Worm (Caenorhabditis elegans) whole organism, L2 larva: Measurements from ENCODE around the gene T28A11.2.

Source experiments
- aly-2 ChIP-seq: fragments of 150-350 bp; optimal IDR thresholded peaks from 2 replicates; lab custom pipeline; 2014; ENCODE audit warnings: missing biosample characterization, missing genetic modification characterization
- ama-1 ChIP-seq: fragments of 150-350 bp; optimal IDR thresholded peaks from 2 replicates; lab custom pipeline; 2018; ENCODE audit warnings: inconsistent platforms
- ceh-82 ChIP-seq: fragments of 150-350 bp; optimal IDR thresholded peaks from 2 replicates; lab custom pipeline; 2014; ENCODE audit warnings: missing biosample characterization, missing genetic modification characterization
- egl-27 ChIP-seq: sonication (generic microtip); optimal IDR thresholded peaks from 3 replicates; lab custom pipeline; 2017; ENCODE audit warnings: missing biosample characterization, missing genetic modification reagents, missing genetic modification characterization
- fos-1 ChIP-seq: fragments of 150-350 bp; optimal IDR thresholded peaks from 2 replicates; lab custom pipeline; 2014; ENCODE audit warnings: missing biosample characterization, missing genetic modification characterization
- lin-11 ChIP-seq: fragments of 150-350 bp; sonication (generic microtip); optimal IDR thresholded peaks from 2 replicates; lab custom pipeline; 2014; ENCODE audit warnings: missing biosample characterization, missing genetic modification characterization, inconsistent platforms, mixed read lengths
- nhr-11 ChIP-seq: fragments of 150-350 bp; optimal IDR thresholded peaks from 2 replicates; lab custom pipeline; 2014; ENCODE audit warnings: missing biosample characterization, missing genetic modification characterization
- nhr-77 ChIP-seq: fragments of 150-350 bp; optimal IDR thresholded peaks from 2 replicates; lab custom pipeline; 2014; ENCODE audit warnings: missing biosample characterization, missing genetic modification characterization
- unc-39 ChIP-seq: fragments of 150-350 bp; optimal IDR thresholded peaks from 2 replicates; lab custom pipeline; 2014; ENCODE audit warnings: missing biosample characterization, missing genetic modification characterization
- unc-55 ChIP-seq: fragments of 150-350 bp; sonication (generic microtip); optimal IDR thresholded peaks from 3 replicates; lab custom pipeline; 2014; ENCODE audit warnings: missing biosample characterization, missing genetic modification reagents, missing genetic modification characterization
- ztf-4 ChIP-seq: fragments of 150-350 bp; optimal IDR thresholded peaks from 2 replicates; lab custom pipeline; 2014; ENCODE audit warnings: missing biosample characterization, missing genetic modification characterization

DNA sequence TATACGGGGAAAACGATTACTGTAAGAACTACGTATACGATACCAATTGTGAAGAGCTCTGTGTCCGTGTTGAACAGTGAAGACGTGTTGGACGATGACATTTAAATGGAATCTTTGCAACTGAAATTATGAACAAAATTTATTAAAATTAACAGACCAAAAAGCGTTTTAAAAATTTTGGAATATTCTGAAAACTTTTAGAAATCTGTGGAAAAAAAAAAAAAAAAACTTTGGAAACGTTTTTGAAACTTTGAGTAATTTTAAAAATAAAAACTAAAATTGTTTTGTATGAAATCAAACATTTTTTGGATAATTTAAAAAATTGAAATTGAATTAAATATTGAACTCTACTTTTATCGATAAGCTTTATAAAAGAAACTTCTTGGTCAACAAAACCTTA is 24.1 kb upstream of the T28A11.2 start, which contains the start of gene srt-63:
- TF ChIP-seq aly-2 (tag; lab: Kevin White, UChicago) (no peak), unc-39 (tag; lab: Kevin White, UChicago) (no peak), fos-1 (no peak), ama-1 (lab: Kevin White, UChicago) (no peak), ceh-82 (no peak), ztf-4 (tag; lab: Kevin White, UChicago) (no peak), nhr-11 (tag; lab: Kevin White, UChicago) (no peak), egl-27 (tag; lab: Kevin White, UChicago) (no peak), lin-11 (no peak), unc-55 (GFP tag; lab: Kevin White, UChicago) (no peak), nhr-77 (tag; lab: Kevin White, UChicago) (no peak)
